Fruit fly (Drosophila melanogaster): ENCODE measurements around the gene CG10357.

CG10357 gene

dm6 chr3L:3632500-3633183 is 17.5 kb downstream of the CG10357 start (continued):
- TF ChIP-seq CG6854 (GFP tag; optimal IDR thresholded peaks at IDR 0.05): peak; percentile 82
- peak; percentile 73 for TF ChIP-seq ind (GFP tag; optimal IDR thresholded peaks at IDR 0.05)
- TF ChIP-seq CG15479 (GFP tag; optimal IDR thresholded peaks at IDR 0.05): no peak
- TF ChIP-seq C15 (GFP tag; IDR thresholded peaks at IDR 0.05): 0 out of 3 replicates have a peak, but pooled peaks have one; percentile 72
- TF ChIP-seq Ravus (GFP tag; IDR thresholded peaks at IDR 0.05): peak; percentile 65
- TF ChIP-seq Bteb2 (GFP tag; optimal IDR thresholded peaks at IDR 0.05): no peak
- TF ChIP-seq tna (GFP tag; IDR thresholded peaks at IDR 0.05; ENCODE audit: partially characterized antibody): peak; percentile 27; the same call in 1 of the 2 replicates
- peak; percentile 95 for TF ChIP-seq Nf-YB (GFP tag; optimal IDR thresholded peaks at IDR 0.05)
- TF ChIP-seq CG17568 (GFP tag; optimal IDR thresholded peaks at IDR 0.05): peak; percentile 57
- peak; percentile 81; the same call in 2 of the 3 replicates for TF ChIP-seq CG11093 (GFP tag; IDR thresholded peaks at IDR 0.05)
- TF ChIP-seq lov (optimal IDR thresholded peaks at IDR 0.05): no peak
- peak; percentile 53; the same call in 1 of the 3 replicates for TF ChIP-seq lov (GFP tag; IDR thresholded peaks at IDR 0.05)
- TF ChIP-seq CG8944 (GFP tag; optimal IDR thresholded peaks at IDR 0.05): no peak
- TF ChIP-seq CG13424 (tag; optimal IDR thresholded peaks at IDR 0.05): peak; percentile 90
- TF ChIP-seq Mes4 (GFP tag; optimal IDR thresholded peaks at IDR 0.05): no peak
- no peak for TF ChIP-seq Ets65A (GFP tag)
- peak; percentile 85 for TF ChIP-seq odd (GFP tag; optimal IDR thresholded peaks at IDR 0.05)
- TF ChIP-seq CG15696 (tag; optimal IDR thresholded peaks at IDR 0.05): peak; percentile 17
- no peak for TF ChIP-seq MESR4 (GFP tag; optimal IDR thresholded peaks at IDR 0.05)
- no peak for TF ChIP-seq emc (GFP tag; optimal IDR thresholded peaks at IDR 0.05)
- TF ChIP-seq ase (GFP tag; IDR thresholded peaks at IDR 0.05): peak; percentile 69; the same call in 2 of the 3 replicates
- no peak for TF ChIP-seq CG6791 (GFP tag; IDR thresholded peaks at IDR 0.05; ENCODE audit: partially characterized antibody)
- TF ChIP-seq CG18476 (GFP tag; optimal IDR thresholded peaks at IDR 0.05): peak; percentile 26
- TF ChIP-seq CG5245 (GFP tag; optimal IDR thresholded peaks at IDR 0.05): peak; percentile 43
- TF ChIP-seq tio (GFP tag; optimal IDR thresholded peaks at IDR 0.05): peak; percentile 76
- peak; percentile 37 for TF ChIP-seq CG7928 (GFP tag; optimal IDR thresholded peaks at IDR 0.05)
- TF ChIP-seq Hr3 (GFP tag; optimal IDR thresholded peaks at IDR 0.05): peak; percentile 90
- TF ChIP-seq CG3838 (GFP tag; optimal IDR thresholded peaks at IDR 0.05): no peak
- no peak for TF ChIP-seq shn (GFP tag; optimal IDR thresholded peaks at IDR 0.05)
- TF ChIP-seq nom (GFP tag; optimal IDR thresholded peaks at IDR 0.05): no peak
- TF ChIP-seq gsb (GFP tag; IDR thresholded peaks at IDR 0.05): peak; percentile 79
- TF ChIP-seq Dref (GFP tag; IDR thresholded peaks at IDR 0.05): no peak
- TF ChIP-seq Myb (GFP tag; optimal IDR thresholded peaks at IDR 0.05): no peak
- TF ChIP-seq CG7372 (GFP tag; IDR thresholded peaks at IDR 0.05): peak; percentile 89
- no peak for TF ChIP-seq Dp (GFP tag; optimal IDR thresholded peaks at IDR 0.05)
- TF ChIP-seq Fer1 (GFP tag; optimal IDR thresholded peaks at IDR 0.05): peak; percentile 85
- TF ChIP-seq Sox102F (GFP tag; optimal IDR thresholded peaks at IDR 0.05): peak; percentile 89
- TF ChIP-seq CG17361 (GFP tag; IDR thresholded peaks at IDR 0.05): peak; percentile 85
- TF ChIP-seq Neu2 (GFP tag; optimal IDR thresholded peaks at IDR 0.05; ENCODE audit: borderline replicate concordance): no peak
- peak; percentile 90 for TF ChIP-seq sisA (GFP tag; IDR thresholded peaks at IDR 0.05)
- no peak for TF ChIP-seq gro (GFP tag; optimal IDR thresholded peaks at IDR 0.05)
- peak; percentile 69 for TF ChIP-seq nau (GFP tag; optimal IDR thresholded peaks at IDR 0.05)
- peak; percentile 73 for TF ChIP-seq E2f2 (GFP tag; IDR thresholded peaks at IDR 0.05)
- peak; percentile 79 for TF ChIP-seq B-H1 (GFP tag; IDR thresholded peaks at IDR 0.05)
- TF ChIP-seq CG42726 (GFP tag; IDR thresholded peaks at IDR 0.05; ENCODE audit: partially characterized antibody): 0 out of 2 replicates have a peak, but pooled peaks have one; percentile 17
- TF ChIP-seq Hmr (GFP tag; optimal IDR thresholded peaks at IDR 0.05): peak; percentile 93
- TF ChIP-seq CG33213 (GFP tag; optimal IDR thresholded peaks at IDR 0.05): no peak
- peak; percentile 87 for TF ChIP-seq CG13296 (GFP tag; optimal IDR thresholded peaks at IDR 0.05)
- TF ChIP-seq CG15514 (GFP tag; optimal IDR thresholded peaks at IDR 0.05): peak; percentile 65

Data from whole organism, embryonic.